Worm (Caenorhabditis elegans): ENCODE measurements around the gene npax-2.

Gene npax-2

ce11 chrX:2177731-2178326 lies 27.9 kb upstream of the npax-2 start (continued):
- TF ChIP-seq vab-15 (tag; optimal IDR thresholded peaks at IDR 0.05) (no peak), unc-30 (tag; optimal IDR thresholded peaks at IDR 0.05) (no peak), nhr-71 (tag; optimal IDR thresholded peaks at IDR 0.05) (peak; percentile 30), C16A3.4 (tag; optimal IDR thresholded peaks at IDR 0.05) (no peak)

- peak; percentile 34 for TF ChIP-seq tbx-2 (tag; optimal IDR thresholded peaks at IDR 0.05)
- TF ChIP-seq snu-23 (GFP tag; optimal IDR thresholded peaks at IDR 0.05): peak; percentile 46
- TF ChIP-seq efl-1 (optimal IDR thresholded peaks at IDR 0.05): peak; percentile 7 to 20
- no peak for TF ChIP-seq efl-1 (GFP tag; optimal IDR thresholded peaks at IDR 0.05 in 1 of 2)
- no peak for TF ChIP-seq sox-4 (tag; optimal IDR thresholded peaks at IDR 0.05)
- TF ChIP-seq lin-35 (GFP tag; optimal IDR thresholded peaks at IDR 0.05): peak in 1 of 2 experiments; percentile 48
- no peak for TF ChIP-seq sptf-1 (tag; optimal IDR thresholded peaks at IDR 0.05)
- TF ChIP-seq ceh-90 (tag; optimal IDR thresholded peaks at IDR 0.05): peak; percentile 37
- TF ChIP-seq swsn-7 (tag; optimal IDR thresholded peaks at IDR 0.05): peak; percentile 43
- TF ChIP-seq F16B12.6 (tag; optimal IDR thresholded peaks at IDR 0.05): peak; percentile 86
- TF ChIP-seq nhr-71 (tag; optimal IDR thresholded peaks at IDR 0.05): peak; percentile 36
- peak; percentile 31 for TF ChIP-seq rnt-1 (tag; optimal IDR thresholded peaks at IDR 0.05)
- TF ChIP-seq nhr-84 (tag; optimal IDR thresholded peaks at IDR 0.05): no peak
- TF ChIP-seq dpl-1 (GFP tag; optimal IDR thresholded peaks at IDR 0.05): peak in 2 of 3 experiments; percentile 4 to 28
- peak; percentile 10 for TF ChIP-seq C16A3.4 (tag; optimal IDR thresholded peaks at IDR 0.05)
- TF ChIP-seq egl-27 (tag; optimal IDR thresholded peaks at IDR 0.05): no peak
- TF ChIP-seq lsy-2 (tag; optimal IDR thresholded peaks at IDR 0.05): peak in 1 of 2 experiments; percentile 54
- TF ChIP-seq ceh-82 (tag; optimal IDR thresholded peaks at IDR 0.05): peak in 1 of 3 experiments; percentile 17
- TF ChIP-seq nhr-47 (tag; optimal IDR thresholded peaks at IDR 0.05): peak; percentile 43
- peak; percentile 27; the same call in 1 of the 2 replicates for TF ChIP-seq nhr-19 (GFP tag; conservative IDR thresholded peaks at IDR 0.05)
- TF ChIP-seq mdl-1 (tag; optimal IDR thresholded peaks at IDR 0.05): no peak
- no peak for TF ChIP-seq mef-2 (tag; optimal IDR thresholded peaks at IDR 0.05)
- TF ChIP-seq blmp-1 (tag; optimal IDR thresholded peaks at IDR 0.05): peak; percentile 40
- peak; percentile 22 for TF ChIP-seq xbp-1 (tag; optimal IDR thresholded peaks at IDR 0.05)
Observed at ce11 chrX:2176361-2176880, 26.5 kb upstream of the npax-2 start, which contains the start of gene F48B9.8. Gene F48B9.8 (minus strand): TSS chrX:2176411.

ce11 chrX:2164751-2165150 lies 14.8 kb upstream of the npax-2 start, which contains the start of gene F48B9.3:
Gene F48B9.3 (plus strand): TSS chrX:2165051.
- TF ChIP-seq nhr-90 (tag; optimal IDR thresholded peaks at IDR 0.05; ENCODE audit: poor library complexity) (no peak), hlh-4 (tag; optimal IDR thresholded peaks at IDR 0.05) (no peak), jun-1 (tag; optimal IDR thresholded peaks at IDR 0.05) (no peak), tbx-2 (tag; optimal IDR thresholded peaks at IDR 0.05) (no peak), ztf-11 (tag; optimal IDR thresholded peaks at IDR 0.05) (no peak), nhr-11 (tag; optimal IDR thresholded peaks at IDR 0.05) (no peak), ceh-82 (tag; optimal IDR thresholded peaks at IDR 0.05) (no peak), elt-2 (tag; optimal IDR thresholded peaks at IDR 0.05) (no peak), nhr-237 (tag; optimal IDR thresholded peaks at IDR 0.05) (no peak), sup-37 (GFP tag; optimal IDR thresholded peaks at IDR 0.05) (no peak), mdl-1 (tag; optimal IDR thresholded peaks at IDR 0.05) (no peak), nhr-47 (tag; optimal IDR thresholded peaks at IDR 0.05) (no peak), nhr-77 (tag; optimal IDR thresholded peaks at IDR 0.05) (no peak), unc-86 (tag; optimal IDR thresholded peaks at IDR 0.05) (no peak), alr-1 (tag; optimal IDR thresholded peaks at IDR 0.05; ENCODE audit: borderline replicate concordance) (no peak), egl-27 (tag; optimal IDR thresholded peaks at IDR 0.05) (no peak), nhr-84 (tag; optimal IDR thresholded peaks at IDR 0.05) (no peak)

Measured in whole organism, L1 larva.